Worm (Caenorhabditis elegans) whole organism, L1 larva: ENCODE results near the gene Y73B6BL.288.

ENCODE experiments used
- C04F5.9 ChIP-seq: sonication (generic microtip); optimal IDR thresholded peaks from 2 replicates; lab custom pipeline; 2016; ENCODE audit warnings: missing genetic modification characterization, missing compliant biosample characterization
- C34B4.2 ChIP-seq: sonication (generic microtip); optimal IDR thresholded peaks from 2 replicates; lab custom pipeline; 2017; ENCODE audit warnings: mild to moderate bottlenecking, missing genetic modification characterization, missing compliant biosample characterization
- F16B12.6 ChIP-seq: fragments of 150-350 bp; optimal IDR thresholded peaks from 2 replicates; lab custom pipeline; 2014; ENCODE audit warnings: missing biosample characterization, missing genetic modification characterization
- blmp-1 ChIP-seq: fragments of 150-350 bp; optimal IDR thresholded peaks from 2 replicates; lab custom pipeline; 2014; ENCODE audit warnings: missing biosample characterization, missing genetic modification characterization
- ceh-8 ChIP-seq: fragments of 200-800 bp; sonication (Bioruptor generic); optimal IDR thresholded peaks from 2 replicates; lab custom pipeline; 2018; ENCODE audit warnings: mild to moderate bottlenecking, missing genetic modification characterization, moderate library complexity, missing compliant biosample characterization
- ceh-82 ChIP-seq, 3 experiments: fragments of 150-350 bp in 1 of 3; sonication (generic microtip) in 2 of 3; optimal IDR thresholded peaks; 2 replicates each; lab custom pipeline; 2014 to 2017; ENCODE audit warnings: missing biosample characterization in 3 of 3, missing genetic modification characterization in 3 of 3
- ces-1 ChIP-seq: fragments of 150-350 bp; optimal IDR thresholded peaks from 2 replicates; lab custom pipeline; 2014; ENCODE audit warnings: missing biosample characterization, missing genetic modification reagents, missing genetic modification characterization
- dpl-1 ChIP-seq, 3 experiments: fragments of 150-350 bp in 2 of 3; sonication (generic microtip) in 1 of 3; optimal IDR thresholded peaks; 2 replicates each; lab custom pipeline; 2014 to 2017; ENCODE audit warnings: missing biosample characterization in 3 of 3, missing genetic modification characterization in 3 of 3, missing genetic modification reagents in 3 of 3
- dsc-1 ChIP-seq: sonication (generic microtip); optimal IDR thresholded peaks from 2 replicates; lab custom pipeline; 2016; ENCODE audit warnings: mild to moderate bottlenecking, missing genetic modification characterization, missing compliant biosample characterization
- efl-1 ChIP-seq, 4 experiments: fragments of 150-350 bp; optimal IDR thresholded peaks in 3 of 4; peaks in 1 of 4; 1 replicate in 1 of 4; 2 replicates in 3 of 4; lab custom pipeline; 2014; ENCODE audit warnings: missing biosample characterization in 2 of 4, missing genetic modification characterization in 2 of 4, missing genetic modification reagents in 2 of 4
- egl-13 ChIP-seq: sonication (generic microtip); optimal IDR thresholded peaks from 2 replicates; lab custom pipeline; 2016; ENCODE audit warnings: missing genotype, missing genetic modification reagents, missing genetic modification characterization, missing compliant biosample characterization
- elt-3 ChIP-seq, 6 experiments: fragments of 150-350 bp in 1 of 6; sonication (generic microtip); optimal IDR thresholded peaks; 2 replicates each; lab custom pipeline; 2017 to 2018; ENCODE audit warnings: missing biosample characterization in 6 of 6, missing genetic modification characterization in 6 of 6, inconsistent platforms in 1 of 6
- fkh-10 ChIP-seq: sonication (generic microtip); optimal IDR thresholded peaks from 2 replicates; lab custom pipeline; 2017; ENCODE audit warnings: missing biosample characterization, missing genetic modification reagents, missing genetic modification characterization
- fkh-4 ChIP-seq: sonication (generic microtip); optimal IDR thresholded peaks from 2 replicates; lab custom pipeline; 2016; ENCODE audit warnings: missing compliant biosample characterization, missing genetic modification characterization, borderline replicate concordance
- hlh-17 ChIP-seq: fragments of 200-800 bp; sonication (Bioruptor generic); optimal IDR thresholded peaks from 2 replicates; lab custom pipeline; 2018; ENCODE audit warnings: missing genetic modification characterization, mild to moderate bottlenecking, missing compliant biosample characterization, moderate library complexity, borderline replicate concordance
- hpl-2 ChIP-seq: fragments of 150-350 bp; optimal IDR thresholded peaks from 2 replicates; lab custom pipeline; 2014; ENCODE audit warnings: missing biosample characterization, missing genetic modification reagents, missing genetic modification characterization
- isw-1 ChIP-seq: fragments of 200-800 bp; sonication (Bioruptor generic); IDR thresholded peaks from 2 replicates; pipeline ENCODE4 v1.3.6; 2022; ENCODE audit warnings: missing genetic modification characterization, missing compliant biosample characterization
- jun-1 ChIP-seq: fragments of 150-350 bp; optimal IDR thresholded peaks from 2 replicates; lab custom pipeline; 2014; ENCODE audit warnings: missing biosample characterization, missing genetic modification reagents, missing genetic modification characterization
- lin-14 ChIP-seq: fragments of 200-800 bp; sonication (Bioruptor generic); optimal IDR thresholded peaks from 2 replicates; lab custom pipeline; 2018; ENCODE audit warnings: mild to moderate bottlenecking, missing genetic modification characterization, moderate library complexity, missing compliant biosample characterization
- lir-3 ChIP-seq: sonication (generic microtip); optimal IDR thresholded peaks from 2 replicates; lab custom pipeline; 2016; ENCODE audit warnings: mild to moderate bottlenecking, missing genetic modification characterization, moderate library complexity, missing compliant biosample characterization; ENCODE audit not compliant: poor library complexity
- mdl-1 ChIP-seq, 2 experiments: fragments of 150-350 bp; optimal IDR thresholded peaks; 2 replicates each; lab custom pipeline; 2014 to 2017; ENCODE audit warnings: missing biosample characterization in 2 of 2, missing genetic modification characterization in 2 of 2, inconsistent platforms in 1 of 2
- nhr-11 ChIP-seq: fragments of 150-350 bp; optimal IDR thresholded peaks from 2 replicates; lab custom pipeline; 2014; ENCODE audit warnings: missing biosample characterization, missing genetic modification characterization
- nhr-237 ChIP-seq: fragments of 150-350 bp; optimal IDR thresholded peaks from 2 replicates; lab custom pipeline; 2014; ENCODE audit warnings: missing biosample characterization, missing genetic modification characterization
- nhr-71 ChIP-seq: sonication (generic microtip); optimal IDR thresholded peaks from 2 replicates; lab custom pipeline; 2016; ENCODE audit warnings: mild to moderate bottlenecking, missing genetic modification characterization, moderate library complexity, missing compliant biosample characterization
- pqm-1 ChIP-seq: sonication (generic microtip); optimal IDR thresholded peaks from 3 replicates; lab custom pipeline; 2017; ENCODE audit warnings: missing biosample characterization, missing genetic modification characterization
- skn-1 ChIP-seq: fragments of 150-350 bp; optimal IDR thresholded peaks from 2 replicates; lab custom pipeline; 2014; ENCODE audit warnings: missing biosample characterization, missing genetic modification characterization
- snu-23 ChIP-seq: sonication (generic microtip); optimal IDR thresholded peaks from 2 replicates; lab custom pipeline; 2016; ENCODE audit warnings: missing genetic modification characterization, missing compliant biosample characterization
- sox-4 ChIP-seq: sonication (generic microtip); optimal IDR thresholded peaks from 2 replicates; lab custom pipeline; 2016; ENCODE audit warnings: missing genetic modification characterization, missing compliant biosample characterization
- sup-37 ChIP-seq: fragments of 200-800 bp; sonication (Bioruptor generic); optimal IDR thresholded peaks from 2 replicates; lab custom pipeline; 2018; ENCODE audit warnings: mild to moderate bottlenecking, missing genetic modification characterization, missing compliant biosample characterization
- swsn-7 ChIP-seq: sonication (generic microtip); optimal IDR thresholded peaks from 2 replicates; lab custom pipeline; 2016; ENCODE audit warnings: missing genetic modification characterization, missing compliant biosample characterization
- tbx-2 ChIP-seq: sonication (generic microtip); optimal IDR thresholded peaks from 2 replicates; lab custom pipeline; 2016; ENCODE audit warnings: missing genetic modification characterization, missing compliant biosample characterization
- unc-30 ChIP-seq: sonication (generic microtip); optimal IDR thresholded peaks from 2 replicates; lab custom pipeline; 2017; ENCODE audit warnings: missing biosample characterization, missing genetic modification characterization
- unc-62 ChIP-seq: fragments of 150-350 bp; optimal IDR thresholded peaks from 2 replicates; lab custom pipeline; 2014; ENCODE audit warnings: missing biosample characterization, missing genetic modification reagents, missing genetic modification characterization
- unc-86 ChIP-seq: sonication (generic microtip); optimal IDR thresholded peaks from 2 replicates; lab custom pipeline; 2016; ENCODE audit warnings: missing genetic modification characterization, missing compliant biosample characterization
- unc-98 ChIP-seq: fragments of 200-800 bp; sonication (Bioruptor generic); IDR thresholded peaks from 2 replicates; pipeline ENCODE4 v1.3.6; 2022; ENCODE audit warnings: missing genetic modification characterization, missing compliant biosample characterization
- vab-15 ChIP-seq: sonication (generic microtip); optimal IDR thresholded peaks from 2 replicates; lab custom pipeline; 2017; ENCODE audit warnings: missing genotype, mild to moderate bottlenecking, missing genetic modification characterization, missing compliant biosample characterization
- xbp-1 ChIP-seq: sonication (generic microtip); optimal IDR thresholded peaks from 2 replicates; lab custom pipeline; 2016; ENCODE audit warnings: missing genetic modification characterization, missing compliant biosample characterization
- ztf-11 ChIP-seq, 2 experiments: sonication (generic microtip); optimal IDR thresholded peaks; 2 replicates each; lab custom pipeline; 2016 to 2017; ENCODE audit warnings: missing genetic modification characterization in 2 of 2, missing biosample characterization in 1 of 2, missing compliant biosample characterization in 1 of 2
- ztf-4 ChIP-seq: fragments of 150-350 bp; optimal IDR thresholded peaks from 2 replicates; lab custom pipeline; 2014; ENCODE audit warnings: missing biosample characterization, missing genetic modification characterization

The Y73B6BL.288 gene

DNA sequence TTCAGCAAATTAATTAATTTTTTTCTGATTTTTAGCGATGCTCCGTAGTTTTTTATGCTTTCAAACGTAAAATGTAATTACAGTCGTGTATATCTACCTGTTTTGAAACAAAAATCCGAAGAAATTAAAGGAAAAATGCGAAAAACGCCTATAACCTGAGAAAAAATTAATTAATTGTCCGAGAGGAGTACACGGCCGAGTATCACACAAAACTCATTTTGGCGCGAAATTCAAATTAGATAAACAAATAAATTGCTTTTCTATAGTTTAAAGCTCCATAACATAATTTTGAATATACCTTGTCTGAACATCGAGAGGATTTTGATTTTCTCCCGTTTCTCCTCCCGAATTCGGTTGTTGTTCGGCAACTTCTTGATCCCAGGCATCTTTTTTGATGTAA is 27.2 kb upstream of the Y73B6BL.288 start (continued):
- TF ChIP-seq egl-13 (peak; percentile 32), elt-3 (tag; optimal IDR thresholded peaks at IDR 0.05; lab: Kevin White, UChicago) (no peak), skn-1 (tag; lab: Kevin White, UChicago) (no peak), ztf-11 (tag; optimal IDR thresholded peaks at IDR 0.05; lab: Kevin White, UChicago) (peak in 1 of 2 experiments; percentile 8), dpl-1 (GFP tag; optimal IDR thresholded peaks at IDR 0.05; lab: Kevin White, UChicago) (peak; percentile 78 to 87 (median 85)), blmp-1 (tag; lab: Kevin White, UChicago) (no peak), xbp-1 (tag; lab: Kevin White, UChicago) (peak; percentile 2), lir-3 (tag; lab: Kevin White, UChicago) (peak; percentile 57), unc-98 (GFP tag; lab: Robert Waterston, UW) (no peak), ceh-82 (tag; optimal IDR thresholded peaks at IDR 0.05; lab: Kevin White, UChicago) (no peak)
- TF ChIP-seq, all 84 proteins: peak for 24

DNA sequence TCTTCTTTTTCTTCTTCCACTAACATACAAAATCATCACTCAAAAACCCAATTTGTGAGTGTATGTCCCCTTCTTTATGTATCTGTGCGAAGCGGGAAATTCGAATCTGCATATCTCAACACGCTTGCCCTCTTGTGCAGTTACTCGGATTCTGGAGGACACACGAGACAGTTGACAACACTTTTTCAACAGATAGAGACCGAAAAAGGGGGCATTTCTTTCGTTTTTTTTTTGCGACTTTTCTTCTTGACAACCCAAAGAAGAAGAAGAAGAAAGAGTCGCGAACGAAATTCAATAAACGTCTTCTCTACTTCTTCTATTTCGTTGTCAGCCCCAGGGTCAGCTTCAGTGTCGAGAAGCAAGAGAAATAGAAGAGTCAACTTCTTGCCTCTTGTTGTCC is 23.7 kb upstream of the Y73B6BL.288 start:
- TF ChIP-seq nhr-71 (tag; lab: Kevin White, UChicago) (peak; percentile 21), lin-14 (GFP tag; lab: Kevin White, UChicago) (peak; percentile 62), sup-37 (GFP tag; lab: Kevin White, UChicago) (no peak), ces-1 (peak; percentile 31), fkh-10 (GFP tag; lab: Kevin White, UChicago) (peak; percentile 67), efl-1 (optimal IDR thresholded peaks at IDR 0.05; lab: Kevin White, UChicago) (no peak), efl-1 (GFP tag; optimal IDR thresholded peaks at IDR 0.05 in 1 of 2; lab: Kevin White, UChicago) (peak in 1 of 2 experiments; percentile 39), pqm-1 (tag; lab: Kevin White, UChicago) (no peak)

DNA sequence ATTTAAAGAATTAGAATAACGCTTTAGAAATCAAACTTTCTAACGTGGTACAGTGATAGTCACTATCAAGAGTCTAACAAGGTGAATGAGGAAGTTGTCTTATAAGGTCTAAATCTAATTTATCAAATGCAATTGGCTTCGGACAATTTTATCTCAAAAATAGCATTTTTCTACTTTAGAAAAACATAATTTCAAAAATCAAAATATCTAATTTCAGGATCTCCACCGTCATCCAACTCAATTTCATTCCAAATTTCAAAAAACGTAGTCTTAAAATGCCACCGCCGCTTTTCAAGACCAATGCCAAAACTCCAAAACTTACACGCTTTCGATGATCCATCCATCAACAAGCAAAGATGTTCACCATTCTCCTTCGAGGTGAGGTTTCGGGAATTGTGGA is 22.7 kb upstream of the Y73B6BL.288 start, which contains the start of gene Y73B6BL.270:
TSS of gene Y73B6BL.270 (plus strand) at position 301 of the 400 bp plus-strand sequence.
- TF ChIP-seq unc-62 (GFP tag; lab: Kevin White, UChicago) (no peak), nhr-11 (tag; lab: Kevin White, UChicago) (no peak), jun-1 (no peak), dsc-1 (tag; lab: Kevin White, UChicago) (no peak), ztf-4 (tag; lab: Kevin White, UChicago) (no peak), pqm-1 (tag; lab: Kevin White, UChicago) (no peak), lin-14 (GFP tag; lab: Kevin White, UChicago) (no peak), vab-15 (no peak), sup-37 (GFP tag; lab: Kevin White, UChicago) (no peak), C04F5.9 (tag; lab: Kevin White, UChicago) (no peak), snu-23 (no peak), skn-1 (tag; lab: Kevin White, UChicago) (no peak), F16B12.6 (tag; lab: Kevin White, UChicago) (no peak), unc-86 (tag; lab: Kevin White, UChicago) (no peak), fkh-4 (no peak), swsn-7 (no peak), tbx-2 (no peak), nhr-237 (tag; lab: Kevin White, UChicago) (no peak), efl-1 (optimal IDR thresholded peaks at IDR 0.05; lab: Kevin White, UChicago) (no peak), efl-1 (GFP tag; optimal IDR thresholded peaks at IDR 0.05 in 1 of 2; lab: Kevin White, UChicago) (no peak)

- peak; percentile 22 for TF ChIP-seq fkh-10 (GFP tag; lab: Kevin White, UChicago)
- no peak for TF ChIP-seq unc-30 (tag; lab: Kevin White, UChicago)
- no peak for TF ChIP-seq hpl-2 (GFP tag; lab: Kevin White, UChicago)
- no peak for TF ChIP-seq efl-1 (optimal IDR thresholded peaks at IDR 0.05; lab: Kevin White, UChicago)
- TF ChIP-seq efl-1 (GFP tag; optimal IDR thresholded peaks at IDR 0.05 in 1 of 2; lab: Kevin White, UChicago) = peak in 1 of 2 experiments; percentile 72
These were observed 21.3 kb upstream of the Y73B6BL.288 start for ce11 chrIV:6363604-6364003.

ce11 chrIV:6361668-6362067 is 19.3 kb upstream of the Y73B6BL.288 start, which contains the start of gene Y73B6BL.47:
Gene Y73B6BL.47, plus strand, starts transcription at chrIV:6361968.
- TF ChIP-seq mdl-1 (tag; optimal IDR thresholded peaks at IDR 0.05; lab: Kevin White, UChicago) (no peak), sup-37 (GFP tag; lab: Kevin White, UChicago) (no peak), ces-1 (no peak), ztf-11 (tag; optimal IDR thresholded peaks at IDR 0.05; lab: Kevin White, UChicago) (no peak), unc-98 (GFP tag; lab: Robert Waterston, UW) (no peak), efl-1 (optimal IDR thresholded peaks at IDR 0.05; lab: Kevin White, UChicago) (no peak), efl-1 (GFP tag; optimal IDR thresholded peaks at IDR 0.05 in 1 of 2; lab: Kevin White, UChicago) (no peak), sox-4 (tag; lab: Kevin White, UChicago) (no peak), xbp-1 (tag; lab: Kevin White, UChicago) (no peak), vab-15 (no peak), isw-1 (GFP tag; lab: Robert Waterston, UW) (no peak), C34B4.2 (no peak), ceh-8 (no peak), hlh-17 (GFP tag; lab: Kevin White, UChicago) (no peak)
